Fruit fly (Drosophila melanogaster) whole organism, embryonic: Measurements from ENCODE around the gene CG9582.

Source experiments
- ATbp ChIP-seq: fragments of 200-800 bp; sonication (Bioruptor generic); optimal IDR thresholded peaks from 2 replicates; lab custom pipeline; 2017; ENCODE audit warnings: missing biosample characterization, mild to moderate bottlenecking, missing genetic modification characterization, missing genetic modification reagents
- Antp ChIP-seq: fragments of 200-800 bp; sonication (Bioruptor generic); optimal IDR thresholded peaks from 3 replicates; lab custom pipeline; 2016; ENCODE audit warnings: missing biosample characterization, missing genetic modification characterization
- Blimp-1 ChIP-seq: fragments of 200-800 bp; sonication (Bioruptor generic); optimal IDR thresholded peaks from 3 replicates; lab custom pipeline; 2018; ENCODE audit warnings: missing biosample characterization, missing genetic modification characterization, mild to moderate bottlenecking, moderate library complexity, missing genetic modification reagents
- BtbVII ChIP-seq: fragments of 200-800 bp; sonication (Bioruptor generic); optimal IDR thresholded peaks from 3 replicates; lab custom pipeline; 2017; ENCODE audit warnings: missing biosample characterization, mild to moderate bottlenecking, missing genetic modification characterization
- Bteb2 ChIP-seq: fragments of 200-800 bp; sonication (Bioruptor generic); optimal IDR thresholded peaks from 2 replicates; lab custom pipeline; 2016; ENCODE audit warnings: missing biosample characterization, missing genetic modification characterization
- CG11560 ChIP-seq: fragments of 200-800 bp; sonication (Bioruptor generic); IDR thresholded peaks from 3 replicates; pipeline ENCODE4 v1.3.6; 2022; ENCODE audit warnings: missing biosample characterization, missing genetic modification characterization
- CG12071 ChIP-seq: fragments of 200-800 bp; sonication (Bioruptor generic); optimal IDR thresholded peaks from 3 replicates; lab custom pipeline; 2018; ENCODE audit warnings: missing biosample characterization, mild to moderate bottlenecking, missing genetic modification characterization
- CG12299 ChIP-seq: fragments of 200-800 bp; sonication (Bioruptor generic); optimal IDR thresholded peaks from 2 replicates; lab custom pipeline; 2018; ENCODE audit warnings: missing biosample characterization, mild to moderate bottlenecking, missing genetic modification characterization
- CG12659 ChIP-seq: fragments of 200-800 bp; sonication (Bioruptor generic); optimal IDR thresholded peaks from 3 replicates; lab custom pipeline; 2017; ENCODE audit warnings: mild to moderate bottlenecking, missing biosample characterization, missing genetic modification reagents, missing genetic modification characterization
- CG14965 ChIP-seq: fragments of 200-800 bp; sonication (Bioruptor generic); optimal IDR thresholded peaks from 2 replicates; lab custom pipeline; 2016; ENCODE audit warnings: missing biosample characterization, missing genetic modification characterization, borderline replicate concordance
- CG17568 ChIP-seq: fragments of 200-800 bp; sonication (Bioruptor generic); optimal IDR thresholded peaks from 2 replicates; lab custom pipeline; 2018; ENCODE audit warnings: missing biosample characterization, mild to moderate bottlenecking, missing genetic modification characterization, moderate library complexity
- CG2199 ChIP-seq: fragments of 200-800 bp; sonication (Bioruptor generic); IDR thresholded peaks from 3 replicates; pipeline ENCODE4 v1.3.6; 2022; ENCODE audit warnings: missing biosample characterization, missing genetic modification characterization
- CG30403 ChIP-seq: fragments of 200-800 bp; sonication (Bioruptor generic); optimal IDR thresholded peaks from 3 replicates; lab custom pipeline; 2016; ENCODE audit warnings: missing biosample characterization, missing genetic modification characterization
- CG31441 ChIP-seq: fragments of 200-800 bp; sonication (Bioruptor generic); IDR thresholded peaks from 2 replicates; pipeline ENCODE4 v1.3.6; 2022; ENCODE audit warnings: missing biosample characterization, missing genetic modification characterization
- CG32772 ChIP-seq: fragments of 200-800 bp; sonication (Bioruptor generic); IDR thresholded peaks from 2 replicates; pipeline ENCODE4 v1.3.6; 2022; ENCODE audit warnings: missing biosample characterization, missing genetic modification characterization
- CG34422 ChIP-seq: fragments of 200-800 bp; sonication (Bioruptor generic); IDR thresholded peaks from 3 replicates; pipeline ENCODE4 v1.3.6; 2022; ENCODE audit warnings: missing biosample characterization, missing genetic modification characterization
- CG4404 ChIP-seq: fragments of 200-800 bp; sonication (Bioruptor generic); IDR thresholded peaks from 2 replicates; pipeline ENCODE4 v1.3.6; 2022; ENCODE audit warnings: missing biosample characterization, missing genetic modification characterization
- CG4854 ChIP-seq: fragments of 200-800 bp; sonication (Bioruptor generic); optimal IDR thresholded peaks from 2 replicates; lab custom pipeline; 2016; ENCODE audit warnings: missing biosample characterization, missing genetic modification characterization, inconsistent platforms
- CG6272 ChIP-seq: fragments of 200-800 bp; sonication (Bioruptor generic); IDR thresholded peaks from 2 replicates; pipeline ENCODE4 v1.3.6; 2022; ENCODE audit warnings: missing biosample characterization, missing genetic modification characterization
- CG7745 ChIP-seq: fragments of 200-800 bp; sonication (Bioruptor generic); optimal IDR thresholded peaks from 2 replicates; lab custom pipeline; 2018; ENCODE audit warnings: missing biosample characterization, mild to moderate bottlenecking, missing genetic modification characterization, moderate library complexity
- CG7987 ChIP-seq: fragments of 200-800 bp; sonication (Bioruptor generic); optimal IDR thresholded peaks from 2 replicates; lab custom pipeline; 2018; ENCODE audit warnings: missing biosample characterization, mild to moderate bottlenecking, missing genetic modification characterization, moderate library complexity
- CG9437 ChIP-seq: fragments of 200-800 bp; sonication (Bioruptor generic); optimal IDR thresholded peaks from 2 replicates; lab custom pipeline; 2018; ENCODE audit warnings: missing biosample characterization, mild to moderate bottlenecking, missing genetic modification characterization
- Chrac-16 ChIP-seq: fragments of 200-800 bp; sonication (Bioruptor generic); optimal IDR thresholded peaks from 3 replicates; lab custom pipeline; 2016; ENCODE audit warnings: missing biosample characterization, missing genetic modification characterization
- D19A ChIP-seq: fragments of 200-800 bp; optimal IDR thresholded peaks from 3 replicates; lab custom pipeline; 2019; ENCODE audit warnings: missing biosample characterization, mild to moderate bottlenecking, missing genetic modification characterization, moderate library complexity
- Hey ChIP-seq: fragments of 200-800 bp; sonication (Bioruptor generic); optimal IDR thresholded peaks from 3 replicates; lab custom pipeline; 2018; ENCODE audit warnings: missing biosample characterization, mild to moderate bottlenecking, missing genetic modification characterization
- HmgD ChIP-seq: fragments of 200-800 bp; sonication (Bioruptor generic); optimal IDR thresholded peaks from 3 replicates; lab custom pipeline; 2016; ENCODE audit warnings: missing biosample characterization, missing genetic modification characterization
- Hr3 ChIP-seq: fragments of 200-800 bp; sonication (Bioruptor generic); optimal IDR thresholded peaks from 3 replicates; lab custom pipeline; 2016; ENCODE audit warnings: missing biosample characterization, missing genetic modification characterization
- Hr78 ChIP-seq, 2 experiments: fragments of 200-800 bp in 1 of 2; fragments of >200 bp in 1 of 2; sonication (Bioruptor generic) in 1 of 2; optimal IDR thresholded peaks; 2 replicates each; lab custom pipeline; 2017 to 2019; ENCODE audit warnings: missing biosample characterization in 2 of 2, missing genetic modification characterization in 2 of 2, mild to moderate bottlenecking in 1 of 2, moderate library complexity in 1 of 2
- Max ChIP-seq: fragments of 200-800 bp; sonication (Bioruptor generic); optimal IDR thresholded peaks from 2 replicates; lab custom pipeline; 2016; ENCODE audit warnings: missing biosample characterization, mild to moderate bottlenecking, missing genetic modification characterization
- NfI ChIP-seq: fragments of 200-800 bp; sonication (Bioruptor generic); optimal IDR thresholded peaks from 3 replicates; lab custom pipeline; 2018; ENCODE audit warnings: missing biosample characterization, mild to moderate bottlenecking, missing genetic modification characterization, moderate library complexity
- Ptx1 ChIP-seq: fragments of 200-800 bp; sonication (Bioruptor generic); IDR thresholded peaks from 2 replicates; pipeline ENCODE4 v1.3.6; 2022; ENCODE audit warnings: missing biosample characterization, missing genetic modification characterization
- Tbp ChIP-seq: fragments of >200 bp; optimal IDR thresholded peaks from 2 replicates; lab custom pipeline; 2018; ENCODE audit warnings: missing biosample characterization, missing genetic modification characterization
- ato ChIP-seq: fragments of 200-800 bp; sonication (Bioruptor generic); IDR thresholded peaks from 2 replicates; pipeline ENCODE4 v1.3.6; 2022; ENCODE audit warnings: missing biosample characterization, missing genetic modification characterization; ENCODE audit not compliant: partially characterized antibody
- cg ChIP-seq: fragments of 200-800 bp; sonication (Bioruptor generic); optimal IDR thresholded peaks from 3 replicates; lab custom pipeline; 2019; ENCODE audit warnings: missing biosample characterization, mild to moderate bottlenecking, missing genetic modification characterization, moderate library complexity
- danr ChIP-seq: fragments of 200-800 bp; sonication (Bioruptor generic); IDR thresholded peaks from 2 replicates; pipeline ENCODE4 v1.3.6; 2022; ENCODE audit warnings: missing biosample characterization, missing genetic modification characterization
- disco-r ChIP-seq: fragments of 200-800 bp; sonication (Bioruptor generic); optimal IDR thresholded peaks from 2 replicates; lab custom pipeline; 2016; ENCODE audit warnings: missing biosample characterization, missing genetic modification characterization
- emc ChIP-seq: fragments of 200-800 bp; sonication (Bioruptor generic); optimal IDR thresholded peaks from 2 replicates; lab custom pipeline; 2016; ENCODE audit warnings: missing biosample characterization, missing genetic modification characterization
- exex ChIP-seq: fragments of 200-800 bp; sonication (Bioruptor generic); optimal IDR thresholded peaks from 4 replicates; lab custom pipeline; 2018; ENCODE audit warnings: missing biosample characterization, mild to moderate bottlenecking, missing genetic modification characterization, moderate library complexity
- gsb-n ChIP-seq: fragments of 200-800 bp; sonication (Bioruptor generic); optimal IDR thresholded peaks from 3 replicates; lab custom pipeline; 2018; ENCODE audit warnings: missing biosample characterization, mild to moderate bottlenecking, missing genetic modification characterization
- kay ChIP-seq: fragments of 200-800 bp; sonication (Bioruptor generic); optimal IDR thresholded peaks from 2 replicates; lab custom pipeline; 2016; ENCODE audit warnings: missing biosample characterization, missing genetic modification characterization
- lab ChIP-seq: fragments of 200-800 bp; sonication (Bioruptor generic); optimal IDR thresholded peaks from 3 replicates; lab custom pipeline; 2017; ENCODE audit warnings: missing biosample characterization, missing genetic modification characterization, mild to moderate bottlenecking, moderate library complexity, missing genetic modification reagents
- lov ChIP-seq, 2 experiments: fragments of 200-800 bp in 1 of 2; fragments of >200 bp in 1 of 2; sonication (Bioruptor generic) in 1 of 2; IDR thresholded peaks in 1 of 2; optimal IDR thresholded peaks in 1 of 2; 2 replicates in 1 of 2; 3 replicates in 1 of 2; pipeline versions ENCODE4 v1.3.6 to Lab custom; 2017 to 2022; ENCODE audit warnings: missing biosample characterization in 1 of 2, missing genetic modification characterization in 1 of 2
- luna ChIP-seq: fragments of 200-800 bp; sonication (Bioruptor generic); optimal IDR thresholded peaks from 2 replicates; lab custom pipeline; 2016; ENCODE audit warnings: missing biosample characterization, missing genetic modification characterization
- mirr ChIP-seq: fragments of 200-800 bp; sonication (Bioruptor generic); optimal IDR thresholded peaks from 3 replicates; lab custom pipeline; 2018; ENCODE audit warnings: missing biosample characterization, mild to moderate bottlenecking, missing genetic modification characterization
- nau ChIP-seq: fragments of 200-800 bp; sonication (Bioruptor generic); optimal IDR thresholded peaks from 3 replicates; lab custom pipeline; 2017; ENCODE audit warnings: missing biosample characterization, mild to moderate bottlenecking, missing genetic modification characterization, missing genetic modification reagents
- nom ChIP-seq: fragments of 200-800 bp; sonication (Bioruptor generic); optimal IDR thresholded peaks from 2 replicates; lab custom pipeline; 2017; ENCODE audit warnings: missing biosample characterization, missing genetic modification characterization, mild to moderate bottlenecking, moderate library complexity, missing genetic modification reagents
- pnt ChIP-seq: fragments of 200-800 bp; sonication (Bioruptor generic); optimal IDR thresholded peaks from 3 replicates; lab custom pipeline; 2016; ENCODE audit warnings: missing biosample characterization, missing genetic modification characterization
- sd ChIP-seq: fragments of 200-800 bp; sonication (Bioruptor generic); optimal IDR thresholded peaks from 3 replicates; lab custom pipeline; 2018; ENCODE audit warnings: missing biosample characterization, mild to moderate bottlenecking, missing genetic modification characterization, moderate library complexity
- sob ChIP-seq: fragments of 200-800 bp; sonication (Bioruptor generic); IDR thresholded peaks from 2 replicates; pipeline ENCODE4 v1.3.6; 2022; ENCODE audit warnings: missing biosample characterization, missing genetic modification characterization
- wek ChIP-seq: fragments of 200-800 bp; sonication (Bioruptor generic); optimal IDR thresholded peaks from 3 replicates; lab custom pipeline; 2018; ENCODE audit warnings: missing biosample characterization, mild to moderate bottlenecking, missing genetic modification characterization, moderate library complexity
- wor ChIP-seq: fragments of 200-800 bp; sonication (Bioruptor generic); IDR thresholded peaks from 2 replicates; pipeline ENCODE4 v1.3.6; 2022; ENCODE audit warnings: missing biosample characterization, missing genetic modification characterization

The CG9582 gene

dm6 chr2L:9010267-9010666 is 21.4 kb downstream of the CG9582 start, which contains the start of gene CG9568 (continued):
- TF ChIP-seq CG7745 (no peak), D19A (tag; lab: Kevin White, UChicago) (no peak), disco-r (GFP tag; lab: Kevin White, UChicago) (no peak), CG12659 (GFP tag; lab: Kevin White, UChicago) (no peak), sob (GFP tag; lab: Robert Waterston, UW) (no peak), Max (GFP tag; lab: Kevin White, UChicago) (no peak), CG30403 (GFP tag; lab: Kevin White, UChicago) (no peak), sd (tag; lab: Kevin White, UChicago) (peak; percentile 80), CG17568 (GFP tag; lab: Kevin White, UChicago) (peak; percentile 33), CG7987 (GFP tag; lab: Kevin White, UChicago) (no peak), gsb-n (tag; lab: Kevin White, UChicago) (no peak), CG12299 (tag; lab: Kevin White, UChicago) (no peak), CG9437 (GFP tag; lab: Kevin White, UChicago) (no peak), CG34422 (GFP tag; lab: Robert Waterston, UW) (no peak), nau (GFP tag; lab: Kevin White, UChicago) (no peak), Ptx1 (GFP tag; lab: Robert Waterston, UW) (no peak), pnt (GFP tag; lab: Kevin White, UChicago) (no peak), emc (no peak), Bteb2 (GFP tag; lab: Kevin White, UChicago) (no peak), Antp (GFP tag; lab: Kevin White, UChicago) (no peak), luna (GFP tag; lab: Kevin White, UChicago) (no peak), CG32772 (no peak), BtbVII (GFP tag; lab: Kevin White, UChicago) (peak; percentile 14), Blimp-1 (GFP tag; lab: Kevin White, UChicago) (no peak), CG2199 (GFP tag; lab: Robert Waterston, UW) (no peak), Hey (tag; lab: Kevin White, UChicago) (no peak), CG11560 (tag; lab: Robert Waterston, UW) (no peak), danr (GFP tag; lab: Robert Waterston, UW) (no peak), NfI (GFP tag; lab: Kevin White, UChicago) (no peak), CG4404 (no peak), wek (GFP tag; lab: Kevin White, UChicago) (peak; percentile 42), nom (GFP tag; lab: Kevin White, UChicago) (no peak), CG14965 (GFP tag; lab: Kevin White, UChicago) (no peak), HmgD (GFP tag; lab: Kevin White, UChicago) (no peak), CG6272 (no peak), CG12071 (GFP tag; lab: Kevin White, UChicago) (peak; percentile 48), ATbp (GFP tag; lab: Kevin White, UChicago) (peak; percentile 9), Tbp (GFP tag; lab: Kevin White, UChicago) (no peak), Chrac-16 (GFP tag; lab: Kevin White, UChicago) (no peak), wor (GFP tag; lab: Robert Waterston, UW) (no peak), lab (GFP tag; lab: Kevin White, UChicago) (peak; percentile 18), cg (no peak), CG31441 (GFP tag; lab: Robert Waterston, UW) (no peak), CG4854 (no peak), exex (tag; lab: Kevin White, UChicago) (peak; percentile 49), mirr (GFP tag; lab: Kevin White, UChicago) (peak; percentile 47), kay (GFP tag; lab: Kevin White, UChicago) (no peak), Hr3 (GFP tag; lab: Kevin White, UChicago) (no peak), Hr78 (GFP tag; optimal IDR thresholded peaks at IDR 0.05; lab: Kevin White, UChicago) (no peak), lov (optimal IDR thresholded peaks at IDR 0.05; lab: Kevin White, UChicago) (no peak), lov (GFP tag; IDR thresholded peaks at IDR 0.05; lab: Robert Waterston, UW) (no peak), ato (GFP tag; lab: Robert Waterston, UW) (no peak)
